Worm (Caenorhabditis elegans) whole organism, young adult: ENCODE results near the gene set-24.

Experiments
- B0261.1 ChIP-seq: sonication (generic microtip); optimal IDR thresholded peaks from 2 replicates; lab custom pipeline; 2016; ENCODE audit warnings: mild to moderate bottlenecking, missing genetic modification characterization, moderate library complexity, missing compliant biosample characterization
- B0336.3 ChIP-seq: fragments of 200-800 bp; sonication (Bioruptor generic); IDR thresholded peaks from 2 replicates; pipeline ENCODE4 v1.3.6; 2022; ENCODE audit warnings: missing genetic modification characterization, missing compliant biosample characterization
- D2030.7 ChIP-seq: fragments of 200-800 bp; sonication (Bioruptor generic); IDR thresholded peaks from 2 replicates; pipeline ENCODE4 v1.3.6; 2022; ENCODE audit warnings: missing genetic modification reagents, missing genetic modification characterization, missing compliant biosample characterization
- F10E7.11 ChIP-seq: sonication (generic microtip); optimal IDR thresholded peaks from 2 replicates; lab custom pipeline; 2017; ENCODE audit warnings: mild to moderate bottlenecking, missing genetic modification characterization, moderate library complexity, missing compliant biosample characterization
- F22D6.2 ChIP-seq: sonication (generic microtip); optimal IDR thresholded peaks from 2 replicates; lab custom pipeline; 2016; ENCODE audit warnings: mild to moderate bottlenecking, missing genetic modification characterization, missing compliant biosample characterization
- F37B4.10 ChIP-seq: fragments of 200-800 bp; sonication (Bioruptor generic); IDR thresholded peaks from 2 replicates; pipeline ENCODE4 v1.3.6; 2022; ENCODE audit warnings: missing genetic modification characterization, missing compliant biosample characterization
- F49E8.2 ChIP-seq: sonication (generic microtip); optimal IDR thresholded peaks from 3 replicates; lab custom pipeline; 2017; ENCODE audit warnings: missing genetic modification characterization, mild to moderate bottlenecking, missing compliant biosample characterization, antibody characterized with exemption, moderate library complexity; ENCODE audit not compliant: insufficient read depth
- K12H6.12 ChIP-seq: fragments of 200-800 bp; sonication (Bioruptor generic); optimal IDR thresholded peaks from 2 replicates; lab custom pipeline; 2018; ENCODE audit warnings: mild to moderate bottlenecking, missing genetic modification characterization, missing compliant biosample characterization
- Y67H2A.10 ChIP-seq: fragments of 200-800 bp; sonication (Bioruptor generic); conservative IDR thresholded peaks from 2 replicates; pipeline ENCODE4 v1.3.6; 2022; ENCODE audit warnings: missing genetic modification reagents, missing genetic modification characterization, missing compliant biosample characterization
- akir-1 ChIP-seq: fragments of 200-800 bp; sonication (Bioruptor generic); optimal IDR thresholded peaks from 2 replicates; lab custom pipeline; 2018; ENCODE audit warnings: mild to moderate bottlenecking, missing genetic modification characterization, moderate library complexity, missing compliant biosample characterization
- ama-1 ChIP-seq, 3 experiments: fragments of 150-350 bp in 1 of 3; sonication (generic microtip) in 2 of 3; optimal IDR thresholded peaks; 2 replicates each; lab custom pipeline; 2014 to 2018; ENCODE audit warnings: missing biosample characterization in 2 of 3, missing genetic modification characterization in 2 of 3, missing genetic modification reagents in 2 of 3
- bed-1 ChIP-seq: fragments of 200-800 bp; sonication (Bioruptor generic); IDR thresholded peaks from 2 replicates; pipeline ENCODE4 v1.3.6; 2022; ENCODE audit warnings: missing genetic modification reagents, missing genetic modification characterization, missing compliant biosample characterization
- bed-2 ChIP-seq: fragments of 200-800 bp; sonication (Bioruptor generic); IDR thresholded peaks from 2 replicates; pipeline ENCODE4 v1.3.6; 2022; ENCODE audit warnings: missing genetic modification reagents, missing genetic modification characterization, missing compliant biosample characterization
- ccch-3 ChIP-seq: fragments of 200-800 bp; sonication (Bioruptor generic); optimal IDR thresholded peaks from 2 replicates; lab custom pipeline; 2018; ENCODE audit warnings: mild to moderate bottlenecking, missing genetic modification characterization, missing compliant biosample characterization
- ceh-100 ChIP-seq: fragments of 200-800 bp; sonication (Bioruptor generic); IDR thresholded peaks from 2 replicates; pipeline ENCODE4 v1.3.6; 2022; ENCODE audit warnings: missing genetic modification reagents, missing genetic modification characterization, missing compliant biosample characterization
- ceh-58 ChIP-seq: fragments of 200-800 bp; sonication (Bioruptor generic); IDR thresholded peaks from 2 replicates; pipeline ENCODE4 v1.3.6; 2022; ENCODE audit warnings: missing genetic modification characterization, missing compliant biosample characterization
- ceh-91 ChIP-seq: fragments of 200-800 bp; sonication (Bioruptor generic); IDR thresholded peaks from 2 replicates; pipeline ENCODE4 v1.3.6; 2022; ENCODE audit warnings: missing genetic modification reagents, missing genetic modification characterization, missing compliant biosample characterization
- die-1 ChIP-seq: sonication (generic microtip); optimal IDR thresholded peaks from 2 replicates; lab custom pipeline; 2016; ENCODE audit warnings: missing genotype, mild to moderate bottlenecking, missing genetic modification characterization, missing compliant biosample characterization
- efl-1 ChIP-seq: fragments of 150-350 bp; optimal IDR thresholded peaks from 2 replicates; lab custom pipeline; 2014; ENCODE audit warnings: missing biosample characterization, missing genetic modification reagents, missing genetic modification characterization
- egrh-3 ChIP-seq: fragments of 200-800 bp; sonication (Bioruptor generic); IDR thresholded peaks from 2 replicates; pipeline ENCODE4 v1.3.6; 2022; ENCODE audit warnings: missing genetic modification reagents, missing genetic modification characterization, missing compliant biosample characterization
- fkh-3 ChIP-seq: sonication (generic microtip); optimal IDR thresholded peaks from 2 replicates; lab custom pipeline; 2016; ENCODE audit warnings: mild to moderate bottlenecking, missing genetic modification characterization, missing compliant biosample characterization
- him-1 ChIP-seq: sonication (generic microtip); optimal IDR thresholded peaks from 2 replicates; lab custom pipeline; 2016; ENCODE audit warnings: missing genotype, missing genetic modification reagents, missing genetic modification characterization, missing compliant biosample characterization
- hmg-1.2 ChIP-seq: fragments of 200-800 bp; sonication (Bioruptor generic); IDR thresholded peaks from 2 replicates; pipeline ENCODE4 v1.3.6; 2022; ENCODE audit warnings: missing genetic modification reagents, missing genetic modification characterization, missing compliant biosample characterization
- lin-26 ChIP-seq: fragments of 200-800 bp; sonication (Bioruptor generic); IDR thresholded peaks from 2 replicates; pipeline ENCODE4 v1.3.6; 2022; ENCODE audit warnings: missing genetic modification reagents, missing genetic modification characterization, missing compliant biosample characterization
- lin-54 ChIP-seq: fragments of 200-800 bp; sonication (Bioruptor generic); optimal IDR thresholded peaks from 2 replicates; lab custom pipeline; 2018; ENCODE audit warnings: mild to moderate bottlenecking, missing genetic modification characterization, missing compliant biosample characterization
- lir-1 ChIP-seq: fragments of 200-800 bp; sonication (Bioruptor generic); conservative IDR thresholded peaks from 2 replicates; pipeline ENCODE4 v1.3.6; 2022; ENCODE audit warnings: missing genetic modification reagents, missing genetic modification characterization, missing compliant biosample characterization
- madf-3 ChIP-seq: fragments of 200-800 bp; sonication (Bioruptor generic); IDR thresholded peaks from 2 replicates; pipeline ENCODE4 v1.3.6; 2022; ENCODE audit warnings: missing genetic modification reagents, missing genetic modification characterization, missing compliant biosample characterization
- mel-28 ChIP-seq: sonication (generic microtip); optimal IDR thresholded peaks from 2 replicates; lab custom pipeline; 2016; ENCODE audit warnings: borderline replicate concordance, mild to moderate bottlenecking, missing genetic modification characterization, missing compliant biosample characterization
- nfyb-1 ChIP-seq: fragments of 200-800 bp; sonication (Bioruptor generic); IDR thresholded peaks from 2 replicates; pipeline ENCODE4 v1.3.6; 2022; ENCODE audit warnings: missing genetic modification reagents, missing genetic modification characterization, missing compliant biosample characterization
- nhr-27 ChIP-seq: fragments of 200-800 bp; sonication (Bioruptor generic); optimal IDR thresholded peaks from 2 replicates; lab custom pipeline; 2018; ENCODE audit warnings: mild to moderate bottlenecking, missing genetic modification characterization, moderate library complexity, missing compliant biosample characterization
- nhr-80 ChIP-seq: sonication (generic microtip); optimal IDR thresholded peaks from 2 replicates; lab custom pipeline; 2016; ENCODE audit warnings: missing genetic modification characterization, missing compliant biosample characterization
- nhr-90 ChIP-seq: sonication (generic microtip); optimal IDR thresholded peaks from 2 replicates; lab custom pipeline; 2016; ENCODE audit warnings: missing genotype, mild to moderate bottlenecking, missing genetic modification characterization, missing compliant biosample characterization
- pha-4 ChIP-seq: fragments of 150-350 bp; sonication (generic microtip); optimal IDR thresholded peaks from 2 replicates; lab custom pipeline; 2014; ENCODE audit warnings: missing biosample characterization, missing genetic modification reagents, missing genetic modification characterization
- rcor-1 ChIP-seq: fragments of 200-800 bp; sonication (Bioruptor generic); IDR thresholded peaks from 2 replicates; pipeline ENCODE4 v1.3.6; 2022; ENCODE audit warnings: missing genetic modification reagents, missing genetic modification characterization, missing compliant biosample characterization
- rec-8 ChIP-seq, 2 experiments: sonication (generic microtip); optimal IDR thresholded peaks; 2 replicates each; lab custom pipeline; 2016; ENCODE audit warnings: mild to moderate bottlenecking in 2 of 2, missing genetic modification characterization in 2 of 2, missing genetic modification reagents in 2 of 2, missing genotype in 2 of 2, missing biosample characterization in 1 of 2, missing compliant biosample characterization in 1 of 2, moderate library complexity in 1 of 2
- rpc-1 ChIP-seq, 2 experiments: fragments of 150-350 bp in 1 of 2; sonication (generic microtip) in 1 of 2; optimal IDR thresholded peaks; 2 replicates each; lab custom pipeline; 2014 to 2018; ENCODE audit warnings: missing biosample characterization in 1 of 2, missing genetic modification characterization in 1 of 2, missing genetic modification reagents in 1 of 2, missing genotype in 1 of 2
- snpc-1.1 ChIP-seq: sonication (generic microtip); optimal IDR thresholded peaks from 2 replicates; lab custom pipeline; 2017; ENCODE audit warnings: missing genetic modification characterization, mild to moderate bottlenecking, missing compliant biosample characterization, antibody characterized with exemption, moderate library complexity, missing genotype, missing genetic modification reagents; ENCODE audit not compliant: insufficient read depth
- snpc-4 ChIP-seq, 5 experiments: fragments of 150-350 bp in 1 of 5; sonication (generic microtip) in 4 of 5; optimal IDR thresholded peaks; 2 replicates each; lab custom pipeline; 2014 to 2018; ENCODE audit warnings: missing genetic modification characterization in 5 of 5, missing biosample characterization in 3 of 5, antibody characterized with exemption in 2 of 5, mild to moderate bottlenecking in 2 of 5, missing compliant biosample characterization in 2 of 5, missing genotype in 2 of 5, moderate library complexity in 2 of 5, missing genetic modification reagents in 1 of 5
- tbp1 ChIP-seq: fragments of 200-800 bp; sonication (Bioruptor generic); optimal IDR thresholded peaks from 2 replicates; lab custom pipeline; 2018; ENCODE audit warnings: mild to moderate bottlenecking, missing genetic modification characterization, missing compliant biosample characterization
- tbx-9 ChIP-seq: sonication (generic microtip); optimal IDR thresholded peaks from 2 replicates; lab custom pipeline; 2016; ENCODE audit warnings: borderline replicate concordance, missing genetic modification characterization, inconsistent platforms, missing compliant biosample characterization
- tlf-1 ChIP-seq: fragments of 200-800 bp; sonication (Bioruptor generic); optimal IDR thresholded peaks from 2 replicates; lab custom pipeline; 2018; ENCODE audit warnings: mild to moderate bottlenecking, missing genetic modification characterization, missing compliant biosample characterization
- unc-62 ChIP-seq: fragments of 150-350 bp; optimal IDR thresholded peaks from 2 replicates; lab custom pipeline; 2014; ENCODE audit warnings: missing biosample characterization, missing genetic modification reagents, missing genetic modification characterization
- xnd-1 ChIP-seq: sonication (generic microtip); optimal IDR thresholded peaks from 2 replicates; lab custom pipeline; 2016; ENCODE audit warnings: missing genotype, missing genetic modification reagents, missing genetic modification characterization, missing compliant biosample characterization
- zfh-2 ChIP-seq: fragments of 200-800 bp; sonication (Bioruptor generic); conservative IDR thresholded peaks from 2 replicates; pipeline ENCODE4 v1.3.6; 2022; ENCODE audit warnings: missing genetic modification reagents, missing genetic modification characterization, missing compliant biosample characterization
- zim-3 ChIP-seq: sonication (generic microtip); optimal IDR thresholded peaks from 2 replicates; lab custom pipeline; 2017; ENCODE audit warnings: mild to moderate bottlenecking, missing genetic modification characterization, moderate library complexity, missing compliant biosample characterization
- ztf-22 ChIP-seq: fragments of 200-800 bp; sonication (Bioruptor generic); optimal IDR thresholded peaks from 2 replicates; lab custom pipeline; 2018; ENCODE audit warnings: mild to moderate bottlenecking, missing genetic modification characterization, moderate library complexity, missing compliant biosample characterization
- ztf-3 ChIP-seq: fragments of 200-800 bp; sonication (Bioruptor generic); optimal IDR thresholded peaks from 2 replicates; lab custom pipeline; 2018; ENCODE audit warnings: mild to moderate bottlenecking, missing genetic modification characterization, missing compliant biosample characterization

Gene set-24

DNA sequence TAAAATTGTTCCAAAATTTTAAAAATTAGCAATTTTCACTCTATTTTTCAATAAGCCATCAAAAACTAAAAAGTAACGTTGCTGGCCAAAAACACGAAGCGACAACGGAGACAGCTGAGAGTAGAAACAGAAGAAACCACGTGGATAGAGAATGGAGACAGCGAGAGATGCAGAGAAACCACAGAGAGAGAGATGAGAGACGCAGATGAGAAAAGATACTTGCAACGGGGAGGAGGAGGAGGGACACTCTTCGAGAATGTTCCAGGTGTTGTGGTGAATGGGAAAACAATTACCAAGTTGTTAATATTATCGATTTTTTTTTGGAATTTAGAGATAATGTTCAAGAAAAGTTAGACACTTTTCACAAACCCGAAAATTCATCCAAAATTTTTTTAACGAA lies 28.4 kb downstream of the set-24 start (continued):
- no peak for TF ChIP-seq snpc-1.1 (tag; lab: Kevin White, UChicago)
- peak; percentile 72 for TF ChIP-seq egrh-3
- peak; percentile 78 for TF ChIP-seq tlf-1 (GFP tag; lab: Kevin White, UChicago)
- peak; percentile 91 for TF ChIP-seq nfyb-1
- TF ChIP-seq ama-1 (optimal IDR thresholded peaks at IDR 0.05; lab: Kevin White, UChicago) = peak; percentile 69
- TF ChIP-seq ama-1 (GFP tag; optimal IDR thresholded peaks at IDR 0.05; lab: Kevin White, UChicago) = no peak
- peak; percentile 50 for TF ChIP-seq mel-28 (tag; lab: Kevin White, UChicago)
- TF ChIP-seq Y67H2A.10 (GFP tag; lab: Robert Waterston, UW) = peak; percentile 88
- peak; percentile 70; the same call in 1 of the 2 replicates for TF ChIP-seq lir-1 (GFP tag; lab: Robert Waterston, UW)
- TF ChIP-seq F22D6.2 (tag; lab: Kevin White, UChicago) = peak; percentile 77
- no peak for TF ChIP-seq B0261.1
- TF ChIP-seq nhr-80 (tag; lab: Kevin White, UChicago) = peak; percentile 42
- TF ChIP-seq nhr-27 (tag; lab: Kevin White, UChicago) = no peak
- TF ChIP-seq rcor-1 (GFP tag; lab: Robert Waterston, UW) = peak; percentile 69
- TF ChIP-seq pha-4 = peak; percentile 60
- TF ChIP-seq K12H6.12 (tag; lab: Kevin White, UChicago) = peak; percentile 87
- peak; percentile 64 for TF ChIP-seq ceh-100 (GFP tag; lab: Robert Waterston, UW)
- peak; percentile 65 for TF ChIP-seq tbp1 (GFP tag; lab: Kevin White, UChicago)
- no peak for TF ChIP-seq zfh-2 (GFP tag; lab: Robert Waterston, UW)
- no peak for TF ChIP-seq snpc-4 (GFP tag; optimal IDR thresholded peaks at IDR 0.05; lab: Kevin White, UChicago)
- peak in 3 of 4 experiments; percentile 49 to 73 (median 70) for TF ChIP-seq snpc-4 (tag; optimal IDR thresholded peaks at IDR 0.05; lab: Kevin White, UChicago)
- peak; percentile 20 for TF ChIP-seq efl-1 (GFP tag; lab: Kevin White, UChicago)
- no peak for TF ChIP-seq ceh-91 (GFP tag; lab: Robert Waterston, UW)
- TF ChIP-seq unc-62 (GFP tag; lab: Kevin White, UChicago) = no peak
- TF ChIP-seq him-1 (tag; lab: Kevin White, UChicago) = no peak
- no peak for TF ChIP-seq xnd-1 (tag; lab: Kevin White, UChicago)
- no peak for TF ChIP-seq D2030.7 (GFP tag; lab: Robert Waterston, UW)
- peak; percentile 67 for TF ChIP-seq ztf-3 (GFP tag; lab: Kevin White, UChicago)
- no peak for TF ChIP-seq akir-1 (GFP tag; lab: Kevin White, UChicago)
- TF ChIP-seq F49E8.2 (tag; lab: Kevin White, UChicago) = no peak
- peak; percentile 89 for TF ChIP-seq B0336.3 (GFP tag; lab: Robert Waterston, UW)
- TF ChIP-seq madf-3 (GFP tag; lab: Robert Waterston, UW) = peak; percentile 76; the same call in 1 of the 2 replicates
- TF ChIP-seq ccch-3 (GFP tag; lab: Kevin White, UChicago) = no peak
- TF ChIP-seq F10E7.11 = peak; percentile 25
- no peak for TF ChIP-seq tbx-9 (tag; lab: Kevin White, UChicago)
- no peak for TF ChIP-seq lin-26 (GFP tag; lab: Robert Waterston, UW)
- no peak for TF ChIP-seq F37B4.10
- TF ChIP-seq lin-54 (GFP tag; lab: Kevin White, UChicago) = peak; percentile 75
- no peak for TF ChIP-seq fkh-3 (tag; lab: Kevin White, UChicago)
- TF ChIP-seq bed-2 (GFP tag; lab: Robert Waterston, UW) = no peak
- TF ChIP-seq rpc-1 (optimal IDR thresholded peaks at IDR 0.05; lab: Kevin White, UChicago) = peak; percentile 56
- TF ChIP-seq rpc-1 (tag; optimal IDR thresholded peaks at IDR 0.05; lab: Kevin White, UChicago) = no peak
- TF ChIP-seq ztf-22 (GFP tag; lab: Kevin White, UChicago) = peak; percentile 58
- no peak for TF ChIP-seq rec-8 (tag; optimal IDR thresholded peaks at IDR 0.05; lab: Kevin White, UChicago)
- TF ChIP-seq hmg-1.2 = peak; percentile 96
- TF ChIP-seq ceh-58 (GFP tag; lab: Robert Waterston, UW) = no peak
- no peak for TF ChIP-seq zim-3 (tag; lab: Kevin White, UChicago)
- peak; percentile 27 for TF ChIP-seq die-1
- no peak for TF ChIP-seq bed-1 (GFP tag; lab: Robert Waterston, UW)
- peak; percentile 43 for TF ChIP-seq nhr-90 (tag; lab: Kevin White, UChicago)
